Worm (Caenorhabditis elegans): ENCODE measurements around the gene immp-2.

DNA sequence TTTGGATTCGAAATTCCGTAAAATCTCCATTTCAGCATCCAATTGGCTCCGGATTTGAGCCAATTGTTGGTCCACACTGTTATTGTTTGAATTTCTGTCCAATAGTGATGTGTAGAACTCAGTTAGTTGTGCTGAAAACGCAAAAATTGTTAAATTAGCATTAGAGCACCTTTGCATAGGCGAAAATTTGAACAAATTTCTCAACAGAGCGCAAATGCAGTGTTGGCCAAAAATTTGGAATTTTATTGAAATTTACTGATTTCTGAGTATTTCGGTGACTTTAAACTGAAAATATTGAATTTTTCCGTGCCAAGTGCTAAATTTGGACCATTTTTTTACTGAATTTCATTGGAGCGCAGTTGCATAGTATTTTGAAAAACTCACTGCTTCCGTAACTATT is 34.9 kb upstream of the immp-2 start:
- TF ChIP-seq lin-13 (GFP tag; optimal IDR thresholded peaks at IDR 0.05): no peak
- TF ChIP-seq nhr-76 (tag; optimal IDR thresholded peaks at IDR 0.05): no peak
- no peak for TF ChIP-seq lin-14 (GFP tag; optimal IDR thresholded peaks at IDR 0.05)
- TF ChIP-seq nhr-237 (tag; optimal IDR thresholded peaks at IDR 0.05): no peak
- TF ChIP-seq nhr-77 (tag; optimal IDR thresholded peaks at IDR 0.05): no peak
- TF ChIP-seq unc-30 (tag; optimal IDR thresholded peaks at IDR 0.05): no peak
- TF ChIP-seq ama-1 (optimal IDR thresholded peaks at IDR 0.05): no peak
- no peak for TF ChIP-seq C16A3.4 (tag; optimal IDR thresholded peaks at IDR 0.05)

Measured in whole organism, L1 larva.